Fruit fly (Drosophila melanogaster) whole organism, embryonic: ENCODE measurements around the gene CG43208.

Source experiments
- CG10209 ChIP-seq: fragments of 200-800 bp; sonication (Bioruptor generic); optimal IDR thresholded peaks from 3 replicates; lab custom pipeline; 2017; ENCODE audit warnings: missing biosample characterization, mild to moderate bottlenecking, missing genetic modification characterization, missing genetic modification reagents
- CG13123 ChIP-seq: fragments of 200-800 bp; sonication (Bioruptor generic); optimal IDR thresholded peaks from 2 replicates; lab custom pipeline; 2016; ENCODE audit warnings: missing biosample characterization, missing genetic modification characterization
- CG14014 ChIP-seq: fragments of 200-800 bp; sonication (Bioruptor generic); IDR thresholded peaks from 2 replicates; pipeline ENCODE4 v1.3.6; 2022; ENCODE audit warnings: missing biosample characterization, missing genetic modification characterization
- CG1529 ChIP-seq: fragments of 200-800 bp; sonication (Bioruptor generic); optimal IDR thresholded peaks from 3 replicates; lab custom pipeline; 2018; ENCODE audit warnings: missing biosample characterization, missing genetic modification characterization
- CG31224 ChIP-seq: fragments of 200-800 bp; sonication (Bioruptor generic); IDR thresholded peaks from 2 replicates; pipeline ENCODE4 v1.3.6; 2022; ENCODE audit warnings: missing biosample characterization, missing genetic modification characterization
- CG32532 ChIP-seq: fragments of 200-800 bp; sonication (Bioruptor generic); IDR thresholded peaks from 2 replicates; pipeline ENCODE4 v1.3.6; 2022; ENCODE audit warnings: missing biosample characterization, missing genetic modification characterization
- CG33213 ChIP-seq: fragments of 200-800 bp; sonication (Bioruptor generic); optimal IDR thresholded peaks from 3 replicates; lab custom pipeline; 2016; ENCODE audit warnings: missing biosample characterization, missing genetic modification characterization
- CG3726 ChIP-seq: fragments of 200-800 bp; sonication (Bioruptor generic); IDR thresholded peaks from 3 replicates; pipeline ENCODE4, ENCODE4 v1.3.6; 2022; ENCODE audit warnings: missing biosample characterization, missing genetic modification characterization
- CG3847 ChIP-seq: fragments of 200-800 bp; sonication (Bioruptor generic); IDR thresholded peaks from 2 replicates; pipeline ENCODE4 v1.3.6; 2022; ENCODE audit warnings: missing biosample characterization, missing genetic modification characterization
- CG43689 ChIP-seq: fragments of 200-800 bp; sonication (Bioruptor generic); IDR thresholded peaks from 2 replicates; pipeline ENCODE4 v1.3.6; 2022; ENCODE audit warnings: missing biosample characterization, missing genetic modification characterization
- CG7928 ChIP-seq: fragments of 200-800 bp; sonication (Bioruptor generic); optimal IDR thresholded peaks from 2 replicates; lab custom pipeline; 2017; ENCODE audit warnings: missing biosample characterization, mild to moderate bottlenecking, missing genetic modification characterization
- CG7963 ChIP-seq: fragments of 200-800 bp; sonication (Bioruptor generic); IDR thresholded peaks from 3 replicates; pipeline ENCODE4 v1.3.6; 2022; ENCODE audit warnings: missing biosample characterization, missing genetic modification characterization; ENCODE audit not compliant: partially characterized antibody
- CG9932 ChIP-seq: fragments of 200-800 bp; sonication (Bioruptor generic); IDR thresholded peaks from 2 replicates; pipeline ENCODE4 v1.3.6; 2022; ENCODE audit warnings: missing biosample characterization, missing genetic modification characterization
- CkIIα-i1 ChIP-seq: fragments of 200-800 bp; sonication (Bioruptor generic); IDR thresholded peaks from 2 replicates; pipeline ENCODE4 v1.3.6; 2022; ENCODE audit warnings: missing biosample characterization, missing genetic modification characterization
- CoRest ChIP-seq: fragments of 200-800 bp; sonication (Bioruptor generic); optimal IDR thresholded peaks from 3 replicates; lab custom pipeline; 2018; ENCODE audit warnings: missing biosample characterization, mild to moderate bottlenecking, missing genetic modification characterization, moderate library complexity
- Deaf1 ChIP-seq: fragments of 200-800 bp; optimal IDR thresholded peaks from 3 replicates; lab custom pipeline; 2019; ENCODE audit warnings: missing biosample characterization, mild to moderate bottlenecking, missing genetic modification characterization, moderate library complexity
- Drgx ChIP-seq: fragments of 200-800 bp; sonication (Bioruptor generic); IDR thresholded peaks from 2 replicates; pipeline ENCODE4 v1.3.6; 2022; ENCODE audit warnings: missing biosample characterization, missing genetic modification characterization
- Eip74EF ChIP-seq, 2 experiments: fragments of 200-800 bp in 1 of 2; fragments of >200 bp in 1 of 2; sonication (Bioruptor generic) in 1 of 2; optimal IDR thresholded peaks; 2 replicates each; lab custom pipeline; 2017 to 2019; ENCODE audit warnings: missing biosample characterization in 2 of 2, missing genetic modification characterization in 2 of 2, mild to moderate bottlenecking in 1 of 2, moderate library complexity in 1 of 2
- Ets65A ChIP-seq: fragments of 200-800 bp; sonication (Bioruptor generic); peaks from one replicate; lab custom pipeline; 2016; ENCODE audit warnings: missing biosample characterization, missing genetic modification characterization
- HLH3B ChIP-seq: fragments of 200-800 bp; sonication (Bioruptor generic); IDR thresholded peaks from 2 replicates; pipeline ENCODE4 v1.3.6; 2022; ENCODE audit warnings: missing biosample characterization, missing genetic modification characterization
- Med ChIP-seq: fragments of 200-800 bp; sonication (Bioruptor generic); peaks from one replicate; lab custom pipeline; 2016; ENCODE audit warnings: missing biosample characterization, missing genetic modification characterization, mild to moderate bottlenecking, inconsistent platforms, moderate library complexity
- Mes4 ChIP-seq: fragments of 200-800 bp; sonication (Bioruptor generic); optimal IDR thresholded peaks from 2 replicates; lab custom pipeline; 2016; ENCODE audit warnings: missing biosample characterization, missing genetic modification characterization
- Mrtf ChIP-seq: fragments of 200-800 bp; sonication (Bioruptor generic); IDR thresholded peaks from 3 replicates; pipeline ENCODE4 v1.3.6; 2022; ENCODE audit warnings: missing biosample characterization, missing genetic modification characterization
- Trl ChIP-seq, 3 experiments: fragments of >200 bp in 2 of 3; fragments of 200-800 bp in 1 of 3; sonication (Bioruptor generic) in 1 of 3; optimal IDR thresholded peaks; 2 replicates in 1 of 3; 3 replicates in 2 of 3; lab custom pipeline; 2016 to 2017; ENCODE audit warnings: missing biosample characterization in 1 of 3, missing genetic modification characterization in 1 of 3
- YL-1 ChIP-seq: fragments of 200-800 bp; sonication (Bioruptor generic); optimal IDR thresholded peaks from 3 replicates; lab custom pipeline; 2017; ENCODE audit warnings: missing biosample characterization, mild to moderate bottlenecking, missing genetic modification characterization
- abd-A ChIP-seq: fragments of 200-800 bp; sonication (Bioruptor generic); optimal IDR thresholded peaks from 3 replicates; lab custom pipeline; 2019; ENCODE audit warnings: missing biosample characterization, mild to moderate bottlenecking, missing genetic modification characterization, moderate library complexity
- ato ChIP-seq: fragments of 200-800 bp; sonication (Bioruptor generic); IDR thresholded peaks from 2 replicates; pipeline ENCODE4 v1.3.6; 2022; ENCODE audit warnings: missing biosample characterization, missing genetic modification characterization; ENCODE audit not compliant: partially characterized antibody
- bsh ChIP-seq, 2 experiments: fragments of 200-800 bp; sonication (Bioruptor generic); optimal IDR thresholded peaks; 2 replicates each; lab custom pipeline; 2017 to 2018; ENCODE audit warnings: mild to moderate bottlenecking in 2 of 2, missing biosample characterization in 2 of 2, missing genetic modification characterization in 2 of 2, moderate library complexity in 1 of 2
- caup ChIP-seq: fragments of 200-800 bp; sonication (Bioruptor generic); optimal IDR thresholded peaks from 3 replicates; lab custom pipeline; 2017; ENCODE audit warnings: missing biosample characterization, mild to moderate bottlenecking, missing genetic modification characterization, moderate library complexity; ENCODE audit not compliant: severe bottlenecking
- chinmo ChIP-seq: fragments of 200-800 bp; sonication (Bioruptor generic); IDR thresholded peaks from 4 replicates; pipeline ENCODE4 v1.3.6; 2022; ENCODE audit warnings: missing biosample characterization, missing genetic modification characterization; ENCODE audit not compliant: partially characterized antibody
- kah ChIP-seq: fragments of 200-800 bp; sonication (Bioruptor generic); optimal IDR thresholded peaks from 2 replicates; lab custom pipeline; 2018; ENCODE audit warnings: missing biosample characterization, mild to moderate bottlenecking, missing genetic modification characterization
- lmd ChIP-seq: fragments of 200-800 bp; sonication (Bioruptor generic); IDR thresholded peaks from 2 replicates; pipeline ENCODE4 v1.3.6; 2022; ENCODE audit warnings: missing biosample characterization, missing genetic modification characterization
- luna ChIP-seq: fragments of 200-800 bp; sonication (Bioruptor generic); optimal IDR thresholded peaks from 2 replicates; lab custom pipeline; 2016; ENCODE audit warnings: missing biosample characterization, missing genetic modification characterization
- pros ChIP-seq: fragments of 200-800 bp; sonication (Bioruptor generic); optimal IDR thresholded peaks from 3 replicates; lab custom pipeline; 2019; ENCODE audit warnings: missing biosample characterization, mild to moderate bottlenecking, missing genetic modification characterization, moderate library complexity
- row ChIP-seq: fragments of 200-800 bp; sonication (Bioruptor generic); IDR thresholded peaks from 3 replicates; pipeline ENCODE4 v1.3.6; 2022; ENCODE audit warnings: missing biosample characterization, missing genetic modification characterization
- sd ChIP-seq: fragments of 200-800 bp; sonication (Bioruptor generic); optimal IDR thresholded peaks from 3 replicates; lab custom pipeline; 2018; ENCODE audit warnings: missing biosample characterization, mild to moderate bottlenecking, missing genetic modification characterization, moderate library complexity
- seq ChIP-seq: fragments of 200-800 bp; sonication (Bioruptor generic); IDR thresholded peaks from 2 replicates; pipeline ENCODE4 v1.3.6; 2022; ENCODE audit warnings: missing biosample characterization, missing genetic modification characterization
- slbo ChIP-seq: fragments of 200-800 bp; sonication (Bioruptor generic); IDR thresholded peaks from 2 replicates; pipeline ENCODE4 v1.3.6; 2022; ENCODE audit warnings: missing biosample characterization, missing genetic modification characterization
- sna ChIP-seq: fragments of 200-800 bp; sonication (Bioruptor generic); IDR thresholded peaks from 2 replicates; pipeline ENCODE4 v1.3.6; 2022; ENCODE audit warnings: missing biosample characterization, missing genetic modification characterization; ENCODE audit not compliant: partially characterized antibody
- stc ChIP-seq: fragments of 200-800 bp; sonication (Bioruptor generic); IDR thresholded peaks from 2 replicates; pipeline ENCODE4 v1.3.6; 2022; ENCODE audit warnings: missing biosample characterization, missing genetic modification characterization
- vvl ChIP-seq: fragments of 200-800 bp; sonication (Bioruptor generic); IDR thresholded peaks from 2 replicates; pipeline ENCODE4 v1.3.6; 2022; ENCODE audit warnings: missing biosample characterization, missing genetic modification characterization
- zen ChIP-seq: fragments of 200-800 bp; sonication (Bioruptor generic); optimal IDR thresholded peaks from 3 replicates; lab custom pipeline; 2018; ENCODE audit warnings: missing biosample characterization, mild to moderate bottlenecking, missing genetic modification characterization, moderate library complexity

Gene CG43208

DNA sequence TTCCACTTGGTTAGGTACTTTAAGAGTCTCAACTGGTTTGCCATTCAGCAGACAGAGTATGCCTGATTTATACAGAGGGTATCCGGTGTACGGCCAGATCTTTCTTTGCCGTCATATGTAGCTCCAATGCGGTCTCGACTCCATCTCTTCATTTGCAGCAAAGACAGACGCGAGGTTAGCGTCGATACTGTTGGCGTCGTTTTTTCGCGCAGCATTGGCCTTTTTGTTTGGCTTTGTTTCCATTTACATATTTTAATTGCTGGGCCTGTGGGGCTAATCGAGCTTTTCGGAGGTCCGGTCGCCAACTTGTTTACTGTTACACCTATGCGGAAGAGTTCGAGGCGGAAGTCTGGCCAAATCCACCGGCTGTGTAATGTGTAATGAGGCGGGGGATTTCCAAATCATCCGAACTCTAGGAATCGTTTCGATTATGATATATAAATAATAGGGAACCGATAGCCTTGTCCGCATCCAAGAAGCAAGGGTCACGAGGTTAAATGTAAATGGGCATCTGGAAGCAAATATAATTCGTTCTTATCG is 28.9 kb upstream of the CG43208 start:
- TF ChIP-seq seq (GFP tag; lab: Robert Waterston, UW) (no peak), kah (no peak), CkIIα-i1 (GFP tag; lab: Robert Waterston, UW) (no peak), Trl (optimal IDR thresholded peaks at IDR 0.05; lab: Kevin White, UChicago) (no peak), Trl (GFP tag; optimal IDR thresholded peaks at IDR 0.05; lab: Kevin White, UChicago) (no peak), Ets65A (GFP tag; lab: Kevin White, UChicago) (no peak), sd (tag; lab: Kevin White, UChicago) (peak; percentile 44), vvl (GFP tag; lab: Robert Waterston, UW) (peak; percentile 75), luna (GFP tag; lab: Kevin White, UChicago) (no peak), CG1529 (GFP tag; lab: Kevin White, UChicago) (no peak), Mes4 (GFP tag; lab: Kevin White, UChicago) (no peak), bsh (GFP tag; optimal IDR thresholded peaks at IDR 0.05; lab: Kevin White, UChicago) (no peak), ato (GFP tag; lab: Robert Waterston, UW) (no peak), caup (GFP tag; lab: Kevin White, UChicago) (no peak), Deaf1 (no peak), CG13123 (GFP tag; lab: Kevin White, UChicago) (no peak), YL-1 (GFP tag; lab: Kevin White, UChicago) (no peak), CG7928 (GFP tag; lab: Kevin White, UChicago) (no peak), CG10209 (GFP tag; lab: Kevin White, UChicago) (no peak), stc (GFP tag; lab: Robert Waterston, UW) (no peak), pros (GFP tag; lab: Kevin White, UChicago) (no peak), row (GFP tag; lab: Robert Waterston, UW) (peak; percentile 58), CG14014 (GFP tag; lab: Robert Waterston, UW) (no peak; the same call in 1 of the 2 replicates), Med (GFP tag; lab: Kevin White, UChicago) (peak; percentile 42), CG3726 (GFP tag; lab: Robert Waterston, UW) (no peak), HLH3B (GFP tag; lab: Robert Waterston, UW) (no peak), sna (GFP tag; lab: Robert Waterston, UW) (no peak), Eip74EF (GFP tag; optimal IDR thresholded peaks at IDR 0.05; lab: Kevin White, UChicago) (peak in 1 of 2 experiments; percentile 92), CG9932 (GFP tag; lab: Robert Waterston, UW) (0 out of 2 replicates have a peak, but pooled peaks have one; percentile 8), CG31224 (GFP tag; lab: Robert Waterston, UW) (no peak), abd-A (tag; lab: Kevin White, UChicago) (no peak), CG3847 (0 out of 2 replicates have a peak, but pooled peaks have one; percentile 5), CG43689 (GFP tag; lab: Robert Waterston, UW) (no peak), zen (no peak), CG7963 (GFP tag; lab: Robert Waterston, UW) (no peak), CG32532 (GFP tag; lab: Robert Waterston, UW) (no peak), lmd (GFP tag; lab: Robert Waterston, UW) (peak; percentile 26; the same call in 1 of the 2 replicates), Mrtf (0 out of 3 replicates have a peak, but pooled peaks have one; percentile 42), CG33213 (GFP tag; lab: Kevin White, UChicago) (no peak), CoRest (tag; lab: Kevin White, UChicago) (no peak), chinmo (GFP tag; lab: Robert Waterston, UW) (peak; percentile 89), Drgx (GFP tag; lab: Robert Waterston, UW) (0 out of 2 replicates have a peak, but pooled peaks have one; percentile 22), slbo (GFP tag; lab: Robert Waterston, UW) (peak; percentile 50)
